Fruit fly (Drosophila melanogaster) whole organism, embryonic: ENCODE results near the gene Dsp1.

ENCODE experiments used
- Bdp1 ChIP-seq: fragments of 200-800 bp; sonication (Bioruptor generic); optimal IDR thresholded peaks from 3 replicates; lab custom pipeline; 2016; ENCODE audit warnings: missing biosample characterization, missing genetic modification characterization
- CG10209 ChIP-seq: fragments of 200-800 bp; sonication (Bioruptor generic); optimal IDR thresholded peaks from 3 replicates; lab custom pipeline; 2017; ENCODE audit warnings: missing biosample characterization, mild to moderate bottlenecking, missing genetic modification characterization, missing genetic modification reagents
- CG10274 ChIP-seq: fragments of 200-800 bp; sonication (Bioruptor generic); optimal IDR thresholded peaks from 3 replicates; lab custom pipeline; 2017; ENCODE audit warnings: missing biosample characterization, mild to moderate bottlenecking, missing genetic modification characterization
- CG10462 ChIP-seq: fragments of 200-800 bp; sonication (Bioruptor generic); optimal IDR thresholded peaks from 2 replicates; lab custom pipeline; 2016; ENCODE audit warnings: missing biosample characterization, missing genetic modification characterization
- CG10959 ChIP-seq: fragments of 200-800 bp; sonication (Bioruptor generic); IDR thresholded peaks from 2 replicates; pipeline ENCODE4 v1.3.6; 2022; ENCODE audit warnings: missing biosample characterization, missing genetic modification characterization
- CG11247 ChIP-seq: fragments of 200-800 bp; sonication (Bioruptor generic); IDR thresholded peaks from 2 replicates; pipeline ENCODE4 v1.3.6; 2022; ENCODE audit warnings: missing biosample characterization, missing genetic modification characterization
- CG11695 ChIP-seq: fragments of 200-800 bp; sonication (Bioruptor generic); IDR thresholded peaks from 3 replicates; pipeline ENCODE4 v1.3.6; 2022; ENCODE audit warnings: missing biosample characterization, missing genetic modification characterization
- CG11696 ChIP-seq: fragments of 200-800 bp; sonication (Bioruptor generic); IDR thresholded peaks from 2 replicates; pipeline ENCODE4 v1.3.6; 2022; ENCODE audit warnings: missing biosample characterization, missing genetic modification characterization
- CG12071 ChIP-seq: fragments of 200-800 bp; sonication (Bioruptor generic); optimal IDR thresholded peaks from 3 replicates; lab custom pipeline; 2018; ENCODE audit warnings: missing biosample characterization, mild to moderate bottlenecking, missing genetic modification characterization
- CG13894 ChIP-seq: fragments of 200-800 bp; sonication (Bioruptor generic); optimal IDR thresholded peaks from 3 replicates; lab custom pipeline; 2018; ENCODE audit warnings: missing biosample characterization, mild to moderate bottlenecking, missing genetic modification characterization, moderate library complexity
- CG15514 ChIP-seq: fragments of 200-800 bp; sonication (Bioruptor generic); optimal IDR thresholded peaks from 3 replicates; lab custom pipeline; 2017; ENCODE audit warnings: missing biosample characterization, missing genetic modification characterization, mild to moderate bottlenecking, moderate library complexity, missing genetic modification reagents
- CG17186 ChIP-seq: fragments of 200-800 bp; sonication (Bioruptor generic); optimal IDR thresholded peaks from 3 replicates; lab custom pipeline; 2017; ENCODE audit warnings: missing biosample characterization, missing genetic modification reagents, missing genetic modification characterization
- CG31365 ChIP-seq: fragments of 200-800 bp; sonication (Bioruptor generic); optimal IDR thresholded peaks from 2 replicates; lab custom pipeline; 2018; ENCODE audit warnings: missing biosample characterization, mild to moderate bottlenecking, missing genetic modification characterization
- CG33213 ChIP-seq: fragments of 200-800 bp; sonication (Bioruptor generic); optimal IDR thresholded peaks from 3 replicates; lab custom pipeline; 2016; ENCODE audit warnings: missing biosample characterization, missing genetic modification characterization
- CG3407 ChIP-seq: fragments of 200-800 bp; sonication (Bioruptor generic); optimal IDR thresholded peaks from 2 replicates; lab custom pipeline; 2018; ENCODE audit warnings: missing biosample characterization, mild to moderate bottlenecking, missing genetic modification characterization
- CG34224 ChIP-seq: fragments of 200-800 bp; sonication (Bioruptor generic); IDR thresholded peaks from 3 replicates; pipeline ENCODE4 v1.3.6; 2022; ENCODE audit warnings: missing biosample characterization, missing genetic modification characterization; ENCODE audit not compliant: partially characterized antibody
- CG5953 ChIP-seq: fragments of 200-800 bp; sonication (Bioruptor generic); IDR thresholded peaks from 2 replicates; pipeline ENCODE4 v1.3.6; 2022; ENCODE audit warnings: missing biosample characterization, missing genetic modification characterization
- CG6689 ChIP-seq: fragments of 200-800 bp; sonication (Bioruptor generic); IDR thresholded peaks from 2 replicates; pipeline ENCODE4 v1.3.6; 2022; ENCODE audit warnings: missing biosample characterization, missing genetic modification characterization
- GATAe ChIP-seq: fragments of 200-800 bp; sonication (Bioruptor generic); conservative IDR thresholded peaks from 2 replicates; pipeline ENCODE4 v1.3.6; 2022; ENCODE audit warnings: missing biosample characterization, missing genetic modification characterization
- Hr39 ChIP-seq: fragments of >200 bp; optimal IDR thresholded peaks from 2 replicates; lab custom pipeline; 2017
- Lhr ChIP-seq: fragments of 200-800 bp; sonication (Bioruptor generic); optimal IDR thresholded peaks from 3 replicates; lab custom pipeline; 2017; ENCODE audit warnings: mild to moderate bottlenecking, missing biosample characterization, missing genetic modification reagents, missing genetic modification characterization
- Nf-YB ChIP-seq: fragments of 200-800 bp; sonication (Bioruptor generic); optimal IDR thresholded peaks from 3 replicates; lab custom pipeline; 2019; ENCODE audit warnings: missing biosample characterization, mild to moderate bottlenecking, missing genetic modification characterization, moderate library complexity
- NfI ChIP-seq: fragments of 200-800 bp; sonication (Bioruptor generic); optimal IDR thresholded peaks from 3 replicates; lab custom pipeline; 2018; ENCODE audit warnings: missing biosample characterization, mild to moderate bottlenecking, missing genetic modification characterization, moderate library complexity
- Poxn ChIP-seq: fragments of 200-800 bp; sonication (Bioruptor generic); IDR thresholded peaks from 2 replicates; pipeline ENCODE4 v1.3.6; 2022; ENCODE audit warnings: missing biosample characterization, missing genetic modification characterization
- Spps ChIP-seq: fragments of 200-800 bp; sonication (Bioruptor generic); optimal IDR thresholded peaks from 2 replicates; lab custom pipeline; 2018; ENCODE audit warnings: missing biosample characterization, mild to moderate bottlenecking, missing genetic modification characterization
- ac ChIP-seq: fragments of 200-800 bp; sonication (Bioruptor generic); optimal IDR thresholded peaks from 3 replicates; lab custom pipeline; 2017; ENCODE audit warnings: missing biosample characterization, mild to moderate bottlenecking, missing genetic modification characterization
- bcd ChIP-seq: fragments of 200-800 bp; sonication (Bioruptor generic); optimal IDR thresholded peaks from 2 replicates; lab custom pipeline; 2017; ENCODE audit warnings: missing biosample characterization, mild to moderate bottlenecking, missing genetic modification characterization
- cas ChIP-seq: fragments of 200-800 bp; sonication (Bioruptor generic); IDR thresholded peaks from 2 replicates; pipeline ENCODE4 v1.3.6; 2022; ENCODE audit warnings: missing biosample characterization, missing genetic modification characterization
- chinmo ChIP-seq: fragments of 200-800 bp; sonication (Bioruptor generic); IDR thresholded peaks from 4 replicates; pipeline ENCODE4 v1.3.6; 2022; ENCODE audit warnings: missing biosample characterization, missing genetic modification characterization; ENCODE audit not compliant: partially characterized antibody
- chn ChIP-seq: fragments of 200-800 bp; sonication (Bioruptor generic); optimal IDR thresholded peaks from 2 replicates; lab custom pipeline; 2016; ENCODE audit warnings: missing biosample characterization, missing genetic modification characterization
- ci ChIP-seq: fragments of 200-800 bp; sonication (Bioruptor generic); IDR thresholded peaks from 3 replicates; pipeline ENCODE4 v1.3.6; 2022; ENCODE audit warnings: missing biosample characterization, missing genetic modification characterization
- fd102C ChIP-seq: fragments of 200-800 bp; sonication (Bioruptor generic); optimal IDR thresholded peaks from 2 replicates; lab custom pipeline; 2018; ENCODE audit warnings: missing biosample characterization, mild to moderate bottlenecking, missing genetic modification characterization, moderate library complexity
- fru ChIP-seq: fragments of >200 bp; optimal IDR thresholded peaks from 2 replicates; lab custom pipeline; 2017
- gcm ChIP-seq: fragments of 200-800 bp; sonication (Bioruptor generic); optimal IDR thresholded peaks from 2 replicates; lab custom pipeline; 2019; ENCODE audit warnings: missing biosample characterization, mild to moderate bottlenecking, missing genetic modification characterization, moderate library complexity
- gro ChIP-seq: fragments of 200-800 bp; sonication (Bioruptor generic); optimal IDR thresholded peaks from 2 replicates; lab custom pipeline; 2016; ENCODE audit warnings: missing biosample characterization, missing genetic modification characterization
- gt ChIP-seq: fragments of 200-800 bp; sonication (Bioruptor generic); IDR thresholded peaks from 2 replicates; pipeline ENCODE4 v1.3.6; 2022; ENCODE audit warnings: missing biosample characterization, missing genetic modification characterization
- hb ChIP-seq: fragments of 200-800 bp; sonication (Bioruptor generic); IDR thresholded peaks from 3 replicates; pipeline ENCODE4 v1.3.6; 2022; ENCODE audit warnings: missing biosample characterization, missing genetic modification characterization; ENCODE audit not compliant: partially characterized antibody
- insv ChIP-seq, 2 experiments: fragments of 200-800 bp; sonication (Bioruptor generic); optimal IDR thresholded peaks; 3 replicates each; lab custom pipeline; 2016 to 2018; ENCODE audit warnings: missing biosample characterization in 2 of 2, missing genetic modification characterization in 2 of 2
- knrl ChIP-seq: fragments of 200-800 bp; sonication (Bioruptor generic); IDR thresholded peaks from 3 replicates; pipeline ENCODE4 v1.3.6; 2022; ENCODE audit warnings: missing biosample characterization, missing genetic modification characterization; ENCODE audit not compliant: partially characterized antibody
- lbe ChIP-seq: fragments of 200-800 bp; sonication (Bioruptor generic); optimal IDR thresholded peaks from 2 replicates; lab custom pipeline; 2016; ENCODE audit warnings: missing biosample characterization, mild to moderate bottlenecking, missing genetic modification characterization
- odd ChIP-seq: fragments of 200-800 bp; sonication (Bioruptor generic); optimal IDR thresholded peaks from 2 replicates; lab custom pipeline; 2017; ENCODE audit warnings: missing biosample characterization, mild to moderate bottlenecking, missing genetic modification characterization
- p53 ChIP-seq: fragments of 200-800 bp; sonication (Bioruptor generic); optimal IDR thresholded peaks from 2 replicates; lab custom pipeline; 2016; ENCODE audit warnings: missing biosample characterization, missing genetic modification characterization
- pita ChIP-seq: fragments of 200-800 bp; sonication (Bioruptor generic); optimal IDR thresholded peaks from 2 replicates; lab custom pipeline; 2017; ENCODE audit warnings: missing biosample characterization, mild to moderate bottlenecking, missing genetic modification characterization
- prd ChIP-seq, 3 experiments: fragments of >200 bp in 2 of 3; fragments of 200-800 bp in 1 of 3; sonication (Bioruptor generic) in 1 of 3; optimal IDR thresholded peaks in 2 of 3; IDR thresholded peaks in 1 of 3; 2 replicates in 2 of 3; 3 replicates in 1 of 3; pipeline versions ENCODE4 v1.3.6 to Lab custom; 2017 to 2022; ENCODE audit warnings: missing biosample characterization in 1 of 3, missing genetic modification characterization in 1 of 3
- pzg ChIP-seq: fragments of 200-800 bp; sonication (Bioruptor generic); optimal IDR thresholded peaks from 3 replicates; lab custom pipeline; 2018; ENCODE audit warnings: missing biosample characterization, mild to moderate bottlenecking, missing genetic modification characterization, moderate library complexity
- run ChIP-seq: fragments of 200-800 bp; sonication (Bioruptor generic); optimal IDR thresholded peaks from 3 replicates; lab custom pipeline; 2018; ENCODE audit warnings: missing biosample characterization, mild to moderate bottlenecking, missing genetic modification characterization
- sens ChIP-seq: fragments of 200-800 bp; sonication (Bioruptor generic); peaks from one replicate; lab custom pipeline; 2016; ENCODE audit warnings: missing biosample characterization, missing genetic modification characterization
- ttk ChIP-seq: fragments of 200-800 bp; sonication (Bioruptor generic); IDR thresholded peaks from 2 replicates; pipeline ENCODE4 v2.1.2; 2022; ENCODE audit warnings: missing biosample characterization, missing genetic modification characterization
- vfl ChIP-seq: fragments of 200-800 bp; sonication (Bioruptor generic); optimal IDR thresholded peaks from 2 replicates; lab custom pipeline; 2016; ENCODE audit warnings: missing biosample characterization, missing genetic modification characterization
- vvl ChIP-seq: fragments of 200-800 bp; sonication (Bioruptor generic); IDR thresholded peaks from 2 replicates; pipeline ENCODE4 v1.3.6; 2022; ENCODE audit warnings: missing biosample characterization, missing genetic modification characterization
- zfh2 ChIP-seq: fragments of 200-800 bp; sonication (Bioruptor generic); optimal IDR thresholded peaks from 2 replicates; lab custom pipeline; 2016; ENCODE audit warnings: missing biosample characterization, missing genetic modification characterization

Gene Dsp1

DNA sequence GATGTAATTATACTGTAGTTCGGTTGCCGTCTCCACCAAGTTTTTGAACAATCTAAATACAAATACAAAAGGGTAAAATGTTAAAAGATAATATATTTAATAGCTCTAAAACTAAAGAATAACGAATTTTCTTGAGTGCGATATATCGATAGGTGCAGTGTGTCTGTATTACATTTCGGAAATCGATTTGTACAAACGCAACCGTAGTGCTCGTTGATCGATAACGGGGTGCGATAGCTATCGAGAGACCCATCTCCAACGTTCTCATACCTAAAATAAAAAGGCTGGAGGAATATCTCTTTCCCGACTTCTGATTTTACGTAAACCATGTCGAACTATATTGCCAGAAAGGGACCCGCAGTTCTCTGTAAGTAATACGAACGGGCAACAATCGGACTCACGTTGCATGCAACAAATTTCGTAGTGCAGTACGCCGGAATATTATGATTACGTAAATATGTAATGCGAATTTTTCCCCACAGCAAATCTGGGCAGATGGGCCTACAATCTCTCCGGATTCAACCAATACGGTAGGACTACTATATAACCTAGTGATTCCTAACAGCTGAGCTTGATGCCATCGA is 47.2 kb upstream of the Dsp1 start, which contains the start of gene UQCR-14 (continued):
- TF ChIP-seq p53 (GFP tag; lab: Kevin White, UChicago), result no peak
- TF ChIP-seq chinmo (GFP tag; lab: Robert Waterston, UW), result peak; percentile 98
- TF ChIP-seq CG3407, result no peak
- peak; percentile 99 for TF ChIP-seq CG34224 (GFP tag; lab: Robert Waterston, UW)
- TF ChIP-seq CG10274 (GFP tag; lab: Kevin White, UChicago), result no peak
- TF ChIP-seq CG17186 (GFP tag; lab: Kevin White, UChicago), result peak; percentile 62
- TF ChIP-seq CG13894 (tag; lab: Kevin White, UChicago), result peak; percentile 53
- peak; percentile 77 for TF ChIP-seq gro (GFP tag; lab: Kevin White, UChicago)
- TF ChIP-seq pzg (GFP tag; lab: Kevin White, UChicago), result peak; percentile 94
- TF ChIP-seq ci (GFP tag; lab: Robert Waterston, UW), result no peak; the same call in 2 of the 3 replicates
- TF ChIP-seq CG11247, result peak; percentile 18; the same call in 1 of the 2 replicates
- no peak for TF ChIP-seq run (tag; lab: Kevin White, UChicago)
- peak; percentile 37 for TF ChIP-seq lbe (GFP tag; lab: Kevin White, UChicago)
- no peak for TF ChIP-seq CG10959 (GFP tag; lab: Robert Waterston, UW)
- TF ChIP-seq vfl (GFP tag; lab: Kevin White, UChicago), result no peak
- peak; percentile 66 for TF ChIP-seq Lhr
- TF ChIP-seq CG10209 (GFP tag; lab: Kevin White, UChicago), result peak; percentile 19
- no peak for TF ChIP-seq Nf-YB (GFP tag; lab: Kevin White, UChicago)
- TF ChIP-seq CG5953 (GFP tag; lab: Robert Waterston, UW), result 0 out of 2 replicates have a peak, but pooled peaks have one; percentile 6
- TF ChIP-seq hb, result peak; percentile 97
- no peak for TF ChIP-seq Spps
- no peak for TF ChIP-seq pita (GFP tag; lab: Kevin White, UChicago)
- TF ChIP-seq CG31365 (tag; lab: Kevin White, UChicago), result no peak
- peak; percentile 19 for TF ChIP-seq CG33213
- TF ChIP-seq fru (lab: Kevin White, UChicago), result no peak
- no peak for TF ChIP-seq fd102C
- TF ChIP-seq gcm (GFP tag; lab: Kevin White, UChicago), result no peak
- no peak for TF ChIP-seq CG11695 (GFP tag; lab: Robert Waterston, UW)
- TF ChIP-seq knrl (GFP tag; lab: Robert Waterston, UW), result peak; percentile 96
- TF ChIP-seq chn (GFP tag; lab: Kevin White, UChicago), result no peak
- no peak for TF ChIP-seq CG10462 (GFP tag; lab: Kevin White, UChicago)
- no peak for TF ChIP-seq CG6689
- peak; percentile 39 for TF ChIP-seq vvl (GFP tag; lab: Robert Waterston, UW)
- TF ChIP-seq Poxn (GFP tag; lab: Robert Waterston, UW), result no peak
- TF ChIP-seq Hr39 (lab: Kevin White, UChicago), result no peak
- TF ChIP-seq CG11696 (GFP tag; lab: Robert Waterston, UW), result no peak
- TF ChIP-seq NfI, result peak; percentile 4
- no peak for TF ChIP-seq GATAe
- TF ChIP-seq Bdp1 (GFP tag; lab: Kevin White, UChicago), result no peak
- TF ChIP-seq bcd, result no peak
- no peak for TF ChIP-seq ac (GFP tag; lab: Kevin White, UChicago)
- TF ChIP-seq CG12071 (GFP tag; lab: Kevin White, UChicago), result no peak
- peak; percentile 4 for TF ChIP-seq zfh2 (GFP tag; lab: Kevin White, UChicago)
- no peak for TF ChIP-seq gt (GFP tag; lab: Robert Waterston, UW)
- peak in 1 of 2 experiments; percentile 2 for TF ChIP-seq insv (GFP tag; optimal IDR thresholded peaks at IDR 0.05; lab: Kevin White, UChicago)
- no peak for TF ChIP-seq cas (GFP tag; lab: Robert Waterston, UW)
- TF ChIP-seq prd (optimal IDR thresholded peaks at IDR 0.05; lab: Kevin White, UChicago), result no peak
- no peak for TF ChIP-seq prd (GFP tag; IDR thresholded peaks at IDR 0.05; lab: Robert Waterston, UW)
- peak; percentile 86 for TF ChIP-seq CG15514
- TF ChIP-seq sens, result peak; percentile 90
- no peak for TF ChIP-seq ttk (GFP tag; lab: Robert Waterston, UW)
- no peak for TF ChIP-seq odd (GFP tag; lab: Kevin White, UChicago)
